Worm (Caenorhabditis elegans) whole organism, late embryonic: Measurements from ENCODE around the gene srw-134.

Experiments
- C08G9.2 ChIP-seq: sonication (generic microtip); optimal IDR thresholded peaks from 2 replicates; lab custom pipeline; 2016; ENCODE audit warnings: mild to moderate bottlenecking, missing genetic modification characterization, moderate library complexity, missing compliant biosample characterization
- C38D4.7 ChIP-seq: fragments of 200-800 bp; sonication (Bioruptor generic); optimal IDR thresholded peaks from 2 replicates; lab custom pipeline; 2018; ENCODE audit warnings: mild to moderate bottlenecking, missing genetic modification characterization, moderate library complexity, missing compliant biosample characterization
- K02D7.2 ChIP-seq: sonication (generic microtip); optimal IDR thresholded peaks from 2 replicates; lab custom pipeline; 2017; ENCODE audit warnings: mild to moderate bottlenecking, missing genetic modification characterization, missing compliant biosample characterization
- K09A11.1 ChIP-seq: sonication (generic microtip); optimal IDR thresholded peaks from 2 replicates; lab custom pipeline; 2017; ENCODE audit warnings: antibody characterized with exemption, mild to moderate bottlenecking, missing genetic modification characterization, missing compliant biosample characterization; ENCODE audit not compliant: insufficient read depth
- T23F11.4 ChIP-seq: fragments of 200-800 bp; sonication (Bioruptor generic); optimal IDR thresholded peaks from 2 replicates; lab custom pipeline; 2018; ENCODE audit warnings: mild to moderate bottlenecking, missing genetic modification characterization, missing compliant biosample characterization
- ahr-1 ChIP-seq: sonication (generic microtip); optimal IDR thresholded peaks from 2 replicates; lab custom pipeline; 2016; ENCODE audit warnings: missing genetic modification characterization, missing compliant biosample characterization
- ama-1 ChIP-seq: fragments of 150-350 bp; optimal IDR thresholded peaks from 2 replicates; lab custom pipeline; 2014
- ceh-14 ChIP-seq: sonication (generic microtip); optimal IDR thresholded peaks from 2 replicates; lab custom pipeline; 2016; ENCODE audit warnings: missing genotype, missing genetic modification characterization, missing compliant biosample characterization
- ceh-18 ChIP-seq: sonication (generic microtip); optimal IDR thresholded peaks from 2 replicates; lab custom pipeline; 2016; ENCODE audit warnings: missing genetic modification characterization, missing compliant biosample characterization
- ceh-19 ChIP-seq: fragments of 200-800 bp; sonication (Bioruptor generic); optimal IDR thresholded peaks from 2 replicates; lab custom pipeline; 2018; ENCODE audit warnings: mild to moderate bottlenecking, missing genetic modification characterization, missing compliant biosample characterization
- ceh-2 ChIP-seq: sonication (generic microtip); optimal IDR thresholded peaks from 2 replicates; lab custom pipeline; 2016; ENCODE audit warnings: missing genotype, missing genetic modification characterization, missing compliant biosample characterization
- ceh-22 ChIP-seq: sonication (generic microtip); optimal IDR thresholded peaks from 2 replicates; lab custom pipeline; 2017; ENCODE audit warnings: missing biosample characterization, missing genetic modification characterization
- ceh-24 ChIP-seq: sonication (generic microtip); optimal IDR thresholded peaks from 2 replicates; lab custom pipeline; 2016; ENCODE audit warnings: mild to moderate bottlenecking, missing genetic modification characterization, missing compliant biosample characterization
- ceh-31 ChIP-seq: sonication (generic microtip); optimal IDR thresholded peaks from 2 replicates; lab custom pipeline; 2016; ENCODE audit warnings: missing genetic modification characterization, missing compliant biosample characterization
- ceh-34 ChIP-seq: sonication (generic microtip); optimal IDR thresholded peaks from 2 replicates; lab custom pipeline; 2016; ENCODE audit warnings: mild to moderate bottlenecking, missing genetic modification characterization, missing compliant biosample characterization
- ceh-48 ChIP-seq: sonication (generic microtip); optimal IDR thresholded peaks from 2 replicates; lab custom pipeline; 2016; ENCODE audit warnings: missing genetic modification characterization, inconsistent platforms, missing compliant biosample characterization
- ceh-6 ChIP-seq: fragments of 200-800 bp; sonication (Bioruptor generic); optimal IDR thresholded peaks from 2 replicates; lab custom pipeline; 2018; ENCODE audit warnings: mild to moderate bottlenecking, missing genetic modification characterization, missing compliant biosample characterization
- dmd-4 ChIP-seq: sonication (generic microtip); optimal IDR thresholded peaks from 2 replicates; lab custom pipeline; 2016; ENCODE audit warnings: borderline replicate concordance, missing genetic modification characterization, missing compliant biosample characterization
- elt-2 ChIP-seq: sonication (generic microtip); optimal IDR thresholded peaks from 2 replicates; lab custom pipeline; 2016; ENCODE audit warnings: missing genetic modification reagents, missing genetic modification characterization, missing compliant biosample characterization
- ets-4 ChIP-seq: sonication (generic microtip); optimal IDR thresholded peaks from 2 replicates; lab custom pipeline; 2016; ENCODE audit warnings: missing genetic modification characterization, missing compliant biosample characterization
- fkh-10 ChIP-seq: fragments of 150-350 bp; optimal IDR thresholded peaks from 2 replicates; lab custom pipeline; 2014; ENCODE audit warnings: missing biosample characterization, missing genetic modification reagents, missing genetic modification characterization
- fkh-6 ChIP-seq: sonication (generic microtip); optimal IDR thresholded peaks from 2 replicates; lab custom pipeline; 2016; ENCODE audit warnings: missing genetic modification characterization, missing compliant biosample characterization
- gmeb-2 ChIP-seq: sonication (generic microtip); optimal IDR thresholded peaks from 2 replicates; lab custom pipeline; 2016; ENCODE audit warnings: missing genetic modification characterization, inconsistent platforms, missing compliant biosample characterization
- hlh-13 ChIP-seq: fragments of 200-800 bp; sonication (Bioruptor generic); optimal IDR thresholded peaks from 2 replicates; lab custom pipeline; 2018; ENCODE audit warnings: mild to moderate bottlenecking, missing genetic modification characterization, missing compliant biosample characterization
- hlh-6 ChIP-seq: sonication (generic microtip); optimal IDR thresholded peaks from 2 replicates; lab custom pipeline; 2016; ENCODE audit warnings: missing genotype, missing genetic modification characterization, missing compliant biosample characterization
- mec-3 ChIP-seq: sonication (generic microtip); optimal IDR thresholded peaks from 2 replicates; lab custom pipeline; 2016; ENCODE audit warnings: borderline replicate concordance, missing genetic modification characterization, missing compliant biosample characterization
- nhr-11 ChIP-seq: fragments of 150-350 bp; optimal IDR thresholded peaks from 2 replicates; lab custom pipeline; 2014; ENCODE audit warnings: missing biosample characterization, missing genetic modification characterization
- nhr-232 ChIP-seq: sonication (generic microtip); optimal IDR thresholded peaks from 2 replicates; lab custom pipeline; 2016; ENCODE audit warnings: missing genetic modification characterization, missing compliant biosample characterization
- pax-1 ChIP-seq: fragments of 150-350 bp; optimal IDR thresholded peaks from 2 replicates; lab custom pipeline; 2014; ENCODE audit warnings: missing biosample characterization, missing genetic modification characterization
- pros-1 ChIP-seq: fragments of 150-350 bp; optimal IDR thresholded peaks from 2 replicates; lab custom pipeline; 2014; ENCODE audit warnings: missing biosample characterization, missing genetic modification reagents, missing genetic modification characterization
- rnt-1 ChIP-seq: sonication (generic microtip); optimal IDR thresholded peaks from 2 replicates; lab custom pipeline; 2016; ENCODE audit warnings: missing genetic modification characterization, missing compliant biosample characterization
- sox-2 ChIP-seq: fragments of 200-800 bp; sonication (Bioruptor generic); IDR thresholded peaks from 2 replicates; pipeline ENCODE4 v1.3.6; 2022; ENCODE audit warnings: missing genetic modification reagents, missing genetic modification characterization, missing compliant biosample characterization
- sox-4 ChIP-seq: sonication (generic microtip); optimal IDR thresholded peaks from 2 replicates; lab custom pipeline; 2017; ENCODE audit warnings: mild to moderate bottlenecking, missing genetic modification characterization, inconsistent platforms, missing compliant biosample characterization
- syd-9 ChIP-seq: sonication (generic microtip); optimal IDR thresholded peaks from 2 replicates; lab custom pipeline; 2016; ENCODE audit warnings: mild to moderate bottlenecking, missing genetic modification characterization, moderate library complexity, missing compliant biosample characterization
- tbx-7 ChIP-seq: sonication (generic microtip); optimal IDR thresholded peaks from 2 replicates; lab custom pipeline; 2016; ENCODE audit warnings: missing genotype, missing genetic modification characterization, missing compliant biosample characterization
- ttx-3 ChIP-seq: sonication (generic microtip); optimal IDR thresholded peaks from 2 replicates; lab custom pipeline; 2016; ENCODE audit warnings: missing genetic modification reagents, missing genetic modification characterization, missing compliant biosample characterization
- unc-3 ChIP-seq, 2 experiments: fragments of 200-800 bp in 1 of 2; sonication (Bioruptor generic) in 1 of 2; sonication (generic microtip) in 1 of 2; conservative IDR thresholded peaks in 1 of 2; optimal IDR thresholded peaks in 1 of 2; 2 replicates each; pipeline versions ENCODE4 v1.3.6 to Lab custom; 2016 to 2022; ENCODE audit warnings: missing compliant biosample characterization in 2 of 2, missing genetic modification characterization in 2 of 2, missing genetic modification reagents in 1 of 2
- unc-55 ChIP-seq: sonication (generic microtip); optimal IDR thresholded peaks from 2 replicates; lab custom pipeline; 2017; ENCODE audit warnings: missing biosample characterization, missing genetic modification reagents, missing genetic modification characterization
- unc-86 ChIP-seq: sonication (generic microtip); optimal IDR thresholded peaks from 2 replicates; lab custom pipeline; 2016; ENCODE audit warnings: missing genetic modification characterization, missing compliant biosample characterization
- ztf-16 ChIP-seq: sonication (generic microtip); optimal IDR thresholded peaks from 2 replicates; lab custom pipeline; 2017; ENCODE audit warnings: missing genetic modification characterization, missing compliant biosample characterization

The srw-134 gene

DNA sequence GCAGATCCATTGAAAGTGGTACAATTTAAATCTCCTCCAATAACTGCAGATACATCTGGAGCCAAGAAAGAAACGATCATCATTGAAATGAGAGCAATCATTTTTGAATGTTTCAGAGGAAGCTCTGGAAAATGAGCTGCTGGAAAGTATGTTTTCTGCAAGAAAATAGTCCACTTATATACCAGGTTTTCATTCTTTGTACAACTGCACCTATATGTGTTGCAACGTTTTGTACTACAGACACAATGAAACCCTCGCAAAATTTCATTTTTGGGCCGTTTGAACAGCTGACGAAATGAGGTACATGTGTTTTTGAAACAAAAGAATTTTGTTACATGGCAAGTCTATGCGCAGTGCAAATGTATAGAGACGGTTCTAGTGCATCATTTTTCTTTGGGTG is 5.9 kb upstream of the srw-134 start, which contains the start of gene T05B4.9:
T05B4.9 (minus strand) TSS at position 101 of the 400 bp plus-strand sequence.
- TF ChIP-seq ztf-16 (tag; lab: Kevin White, UChicago) (no peak), ceh-31 (tag; lab: Kevin White, UChicago) (no peak), syd-9 (tag; lab: Kevin White, UChicago) (no peak), ets-4 (tag; lab: Kevin White, UChicago) (no peak), gmeb-2 (no peak), ceh-22 (tag; lab: Kevin White, UChicago) (no peak), ceh-24 (no peak), ama-1 (lab: Kevin White, UChicago) (no peak), fkh-6 (no peak), fkh-10 (GFP tag; lab: Kevin White, UChicago) (no peak), ceh-34 (tag; lab: Kevin White, UChicago) (no peak), unc-86 (no peak), sox-4 (tag; lab: Kevin White, UChicago) (no peak)
- TF ChIP-seq, all 69 proteins: peak for 0

DNA sequence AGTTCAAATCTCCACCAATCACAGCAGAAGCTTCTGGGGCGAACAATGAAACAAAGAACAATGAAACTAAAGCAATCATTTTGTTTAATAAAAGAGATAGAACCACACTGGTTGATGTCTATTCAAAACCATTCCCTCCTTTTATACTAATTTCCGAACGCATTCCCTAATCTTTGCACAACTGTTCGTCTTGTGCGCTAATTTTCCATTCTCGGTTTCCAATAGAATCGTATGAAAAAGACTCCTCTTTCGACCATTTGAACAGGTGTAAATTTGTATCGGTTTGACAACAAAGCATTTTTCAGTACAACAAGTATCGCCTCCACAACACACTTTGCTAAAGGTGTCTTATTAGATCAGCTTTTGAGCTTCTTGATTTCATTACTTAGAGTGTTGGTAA is 3.7 kb upstream of the srw-134 start, which contains the start of gene T05B4.8:
T05B4.8 (minus strand) TSS at position 101 of the 400 bp plus-strand sequence.
- TF ChIP-seq hlh-13 (GFP tag; lab: Kevin White, UChicago) (no peak), pros-1 (no peak), ahr-1 (tag; lab: Kevin White, UChicago) (no peak), nhr-232 (tag; lab: Kevin White, UChicago) (no peak), ets-4 (tag; lab: Kevin White, UChicago) (no peak), pax-1 (tag; lab: Kevin White, UChicago) (no peak), dmd-4 (no peak), ceh-18 (tag; lab: Kevin White, UChicago) (no peak), ceh-2 (no peak), elt-2 (no peak), fkh-10 (GFP tag; lab: Kevin White, UChicago) (no peak), ceh-34 (tag; lab: Kevin White, UChicago) (no peak), K09A11.1 (no peak), mec-3 (no peak)

DNA sequence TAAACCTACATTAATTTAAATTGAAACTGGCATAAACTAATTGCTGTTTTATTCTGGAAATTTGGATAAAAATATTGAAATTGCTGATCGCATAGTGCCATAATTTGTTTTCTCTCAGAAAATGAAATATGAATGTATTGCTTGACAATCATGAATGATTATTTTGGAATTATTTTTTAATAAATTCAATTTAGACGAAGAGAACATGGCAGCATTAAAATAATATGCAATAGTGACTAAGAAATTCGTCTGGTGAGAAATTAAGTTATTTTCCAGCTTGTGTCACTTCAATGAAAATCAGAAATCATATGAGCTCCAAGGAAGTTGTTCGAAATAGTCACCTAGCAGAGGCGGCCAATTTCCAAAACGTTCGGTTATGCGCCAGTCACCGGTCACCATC is 2.2 kb upstream of the srw-134 start, which contains the start of gene srw-133:
srw-133 (minus strand) TSS at position 101 of the 400 bp plus-strand sequence.
- TF ChIP-seq elt-2 (no peak), T23F11.4 (GFP tag; lab: Kevin White, UChicago) (no peak), hlh-6 (tag; lab: Kevin White, UChicago) (no peak), C08G9.2 (tag; lab: Kevin White, UChicago) (no peak), C38D4.7 (GFP tag; lab: Kevin White, UChicago) (no peak), ttx-3 (tag; lab: Kevin White, UChicago) (no peak), ceh-2 (no peak)

DNA sequence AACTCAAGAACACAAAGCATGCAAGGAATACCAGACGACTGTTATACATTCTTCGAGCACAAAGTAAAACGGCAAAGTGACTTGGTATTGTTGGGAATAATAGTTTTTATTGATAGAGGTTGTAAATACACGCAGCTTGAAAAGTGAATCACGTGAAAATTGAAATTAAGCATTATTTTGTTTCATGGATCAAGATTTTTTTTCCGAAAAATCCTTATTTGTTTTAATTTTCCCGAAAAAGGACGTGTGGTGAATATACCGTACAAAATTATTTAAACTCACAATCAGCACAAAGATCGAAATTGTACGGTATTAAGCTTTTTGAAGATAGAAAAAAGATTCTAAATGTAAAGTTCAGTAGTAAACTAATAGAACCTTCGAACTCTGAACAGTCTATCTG is 2.5 kb downstream of the srw-134 start, which contains the start of gene clc-18:
clc-18 (minus strand) TSS at position 101 of the 400 bp plus-strand sequence.
- TF ChIP-seq nhr-11 (tag; lab: Kevin White, UChicago): no peak
- TF ChIP-seq syd-9 (tag; lab: Kevin White, UChicago): no peak
- TF ChIP-seq ceh-48 (tag; lab: Kevin White, UChicago): no peak
- no peak for TF ChIP-seq unc-3 (GFP tag; conservative IDR thresholded peaks at IDR 0.05; lab: Robert Waterston, UW)
- no peak for TF ChIP-seq unc-3 (tag; optimal IDR thresholded peaks at IDR 0.05; lab: Kevin White, UChicago)
- TF ChIP-seq K02D7.2 (tag; lab: Kevin White, UChicago): no peak
- no peak for TF ChIP-seq tbx-7
- no peak for TF ChIP-seq ceh-14
- TF ChIP-seq rnt-1 (tag; lab: Kevin White, UChicago): no peak
- TF ChIP-seq sox-2 (GFP tag; lab: Robert Waterston, UW): no peak
- TF ChIP-seq ceh-19 (GFP tag; lab: Kevin White, UChicago): no peak
- no peak for TF ChIP-seq dmd-4
- no peak for TF ChIP-seq ceh-6 (GFP tag; lab: Kevin White, UChicago)
- TF ChIP-seq unc-55 (GFP tag; lab: Kevin White, UChicago): no peak
